ENCODE assay signal across 2 fruit fly cellular contexts in genomic region chr3L:12720699-12721098, dm6.
TF ChIP-seq lines count a peak whose summit lies in the region.

No protein-coding gene starts in this region.

- TF ChIP-seq CTCF in whole organism, embryonic (GFP tag; optimal IDR thresholded peaks at IDR 0.05; lab: Kevin White, UChicago): no peak

TF ChIP-seq in whole organism, embryonic, 481 proteins besides CTCF, POLR2A, EP300 and RAD21 (continues in another document):
- TF ChIP-seq Sox100B (GFP tag; optimal IDR thresholded peaks at IDR 0.05; lab: Kevin White, UChicago) (no peak), ken (GFP tag; IDR thresholded peaks at IDR 0.05; lab: Robert Waterston, UW) (no peak), Abd-B (GFP tag; optimal IDR thresholded peaks at IDR 0.05; lab: Kevin White, UChicago) (no peak), sr (GFP tag; IDR thresholded peaks at IDR 0.05; lab: Robert Waterston, UW) (no peak), Chrac-16 (GFP tag; optimal IDR thresholded peaks at IDR 0.05; lab: Kevin White, UChicago) (no peak), HLH4C (GFP tag; IDR thresholded peaks at IDR 0.05; lab: Robert Waterston, UW; ENCODE audit: partially characterized antibody) (peak; percentile 69), CG14860 (GFP tag; IDR thresholded peaks at IDR 0.05; lab: Robert Waterston, UW; ENCODE audit: partially characterized antibody) (peak; percentile 64), CG6175 (GFP tag; IDR thresholded peaks at IDR 0.05; lab: Robert Waterston, UW) (no peak), CG2875 (GFP tag; optimal IDR thresholded peaks at IDR 0.05; lab: Kevin White, UChicago) (no peak), org-1 (GFP tag; optimal IDR thresholded peaks at IDR 0.05; lab: Kevin White, UChicago) (no peak), CG1792 (GFP tag; optimal IDR thresholded peaks at IDR 0.05; lab: Kevin White, UChicago) (no peak), phol (tag; optimal IDR thresholded peaks at IDR 0.05; lab: Kevin White, UChicago) (no peak), gce (GFP tag; IDR thresholded peaks at IDR 0.05; lab: Robert Waterston, UW) (no peak), CG33213 (GFP tag; optimal IDR thresholded peaks at IDR 0.05; lab: Kevin White, UChicago) (no peak), ERR (GFP tag; optimal IDR thresholded peaks at IDR 0.05; lab: Kevin White, UChicago) (no peak), Lpt (GFP tag; optimal IDR thresholded peaks at IDR 0.05; lab: Kevin White, UChicago) (no peak), CG6813 (GFP tag; optimal IDR thresholded peaks at IDR 0.05; lab: Kevin White, UChicago) (no peak), CoRest (tag; optimal IDR thresholded peaks at IDR 0.05; lab: Kevin White, UChicago) (no peak), CG10321 (GFP tag; IDR thresholded peaks at IDR 0.05; lab: Robert Waterston, UW) (no peak), sqz (GFP tag; optimal IDR thresholded peaks at IDR 0.05; lab: Kevin White, UChicago) (no peak), disco-r (GFP tag; optimal IDR thresholded peaks at IDR 0.05; lab: Kevin White, UChicago) (no peak), CG2202 (tag; optimal IDR thresholded peaks at IDR 0.05; lab: Kevin White, UChicago) (no peak), Opbp (GFP tag; IDR thresholded peaks at IDR 0.05; lab: Robert Waterston, UW; ENCODE audit: partially characterized antibody) (no peak), dmrt99B (tag; optimal IDR thresholded peaks at IDR 0.05; lab: Kevin White, UChicago) (no peak), br (optimal IDR thresholded peaks at IDR 0.05; lab: Kevin White, UChicago) (no peak), Dfd (GFP tag; optimal IDR thresholded peaks at IDR 0.05; lab: Kevin White, UChicago) (no peak), bowl (GFP tag; IDR thresholded peaks at IDR 0.05; lab: Robert Waterston, UW) (no peak), H15 (GFP tag; IDR thresholded peaks at IDR 0.05; lab: Robert Waterston, UW) (no peak), tup (GFP tag; optimal IDR thresholded peaks at IDR 0.05; lab: Kevin White, UChicago) (no peak), MBD-R2 (GFP tag; IDR thresholded peaks at IDR 0.05; lab: Robert Waterston, UW) (no peak), CG1603 (tag; optimal IDR thresholded peaks at IDR 0.05; lab: Kevin White, UChicago) (peak; percentile 35), Optix (GFP tag; IDR thresholded peaks at IDR 0.05; lab: Robert Waterston, UW) (no peak), bbx (GFP tag; IDR thresholded peaks at IDR 0.05; lab: Robert Waterston, UW; ENCODE audit: partially characterized antibody) (no peak), CG9609 (GFP tag; optimal IDR thresholded peaks at IDR 0.05; lab: Kevin White, UChicago) (no peak), ewg (GFP tag; optimal IDR thresholded peaks at IDR 0.05; lab: Kevin White, UChicago) (peak; percentile 30), CG4404 (GFP tag; IDR thresholded peaks at IDR 0.05; lab: Robert Waterston, UW) (no peak), fu2 (GFP tag; optimal IDR thresholded peaks at IDR 0.05; lab: Kevin White, UChicago) (no peak), pnt (GFP tag; optimal IDR thresholded peaks at IDR 0.05; lab: Kevin White, UChicago) (no peak), lola (GFP tag; optimal IDR thresholded peaks at IDR 0.05; lab: Kevin White, UChicago) (peak in 1 of 3 experiments; percentile 21), Scr (GFP tag; IDR thresholded peaks at IDR 0.05; lab: Robert Waterston, UW; ENCODE audit: partially characterized antibody) (0 out of 2 replicates have a peak, but pooled peaks have one; percentile 12), jigr1 (GFP tag; IDR thresholded peaks at IDR 0.05; lab: Robert Waterston, UW) (no peak), Ssrp (tag; optimal IDR thresholded peaks at IDR 0.05; lab: Kevin White, UChicago) (no peak), HmgD (GFP tag; optimal IDR thresholded peaks at IDR 0.05; lab: Kevin White, UChicago) (no peak), dmrt11E (tag; optimal IDR thresholded peaks at IDR 0.05; lab: Kevin White, UChicago) (peak; percentile 28), Neu2 (GFP tag; optimal IDR thresholded peaks at IDR 0.05; lab: Kevin White, UChicago; ENCODE audit: borderline replicate concordance) (no peak), lmd (GFP tag; IDR thresholded peaks at IDR 0.05; lab: Robert Waterston, UW) (no peak), Gsc (GFP tag; IDR thresholded peaks at IDR 0.05; lab: Robert Waterston, UW) (no peak)

TF ChIP-seq in whole organism, prepupa, 60 proteins besides CTCF, POLR2A, EP300 and RAD21:
- TF ChIP-seq Eip75B (GFP tag; optimal IDR thresholded peaks at IDR 0.05; lab: Kevin White, UChicago) (no peak), svp (GFP tag; lab: Kevin White, UChicago) (peak; percentile 59)
